Fruit fly (Drosophila melanogaster) whole organism, embryonic: ENCODE data around the gene CG42525.
A peak's percentile ranks its signal among the peaks of the same experiment; 100 is the strongest.

Experiments used
- BEAF-32 ChIP-seq: fragments of 200-800 bp; sonication (Bioruptor generic); optimal IDR thresholded peaks from 3 replicates; lab custom pipeline; 2017; ENCODE audit warnings: missing biosample characterization, missing genetic modification characterization, mild to moderate bottlenecking, moderate library complexity, missing genetic modification reagents
- CG14710 ChIP-seq: fragments of 200-800 bp; sonication (Bioruptor generic); optimal IDR thresholded peaks from 3 replicates; lab custom pipeline; 2019; ENCODE audit warnings: missing biosample characterization, mild to moderate bottlenecking, missing genetic modification characterization, moderate library complexity
- CG15696 ChIP-seq: fragments of 200-800 bp; sonication (Bioruptor generic); optimal IDR thresholded peaks from 2 replicates; lab custom pipeline; 2019; ENCODE audit warnings: missing biosample characterization, mild to moderate bottlenecking, missing genetic modification characterization, moderate library complexity
- CG17802 ChIP-seq: fragments of 200-800 bp; sonication (Bioruptor generic); optimal IDR thresholded peaks from 2 replicates; lab custom pipeline; 2018; ENCODE audit warnings: missing biosample characterization, mild to moderate bottlenecking, missing genetic modification characterization, moderate library complexity
- CG1792 ChIP-seq: fragments of 200-800 bp; sonication (Bioruptor generic); optimal IDR thresholded peaks from 2 replicates; lab custom pipeline; 2016; ENCODE audit warnings: missing biosample characterization, missing genetic modification characterization
- CG2202 ChIP-seq: fragments of 200-800 bp; sonication (Bioruptor generic); optimal IDR thresholded peaks from 2 replicates; lab custom pipeline; 2018; ENCODE audit warnings: missing biosample characterization, mild to moderate bottlenecking, missing genetic modification characterization
- CG31441 ChIP-seq: fragments of 200-800 bp; sonication (Bioruptor generic); IDR thresholded peaks from 2 replicates; pipeline ENCODE4 v1.3.6; 2022; ENCODE audit warnings: missing biosample characterization, missing genetic modification characterization
- CG3407 ChIP-seq: fragments of 200-800 bp; sonication (Bioruptor generic); optimal IDR thresholded peaks from 2 replicates; lab custom pipeline; 2018; ENCODE audit warnings: missing biosample characterization, mild to moderate bottlenecking, missing genetic modification characterization
- CG3838 ChIP-seq: fragments of 200-800 bp; sonication (Bioruptor generic); optimal IDR thresholded peaks from 3 replicates; lab custom pipeline; 2016; ENCODE audit warnings: missing biosample characterization, missing genetic modification characterization
- CG3995 ChIP-seq: fragments of 200-800 bp; sonication (Bioruptor generic); optimal IDR thresholded peaks from 3 replicates; lab custom pipeline; 2016; ENCODE audit warnings: missing biosample characterization, missing genetic modification characterization
- CG4617 ChIP-seq: fragments of 200-800 bp; sonication (Bioruptor generic); optimal IDR thresholded peaks from 3 replicates; lab custom pipeline; 2016; ENCODE audit warnings: missing biosample characterization, missing genetic modification characterization, borderline replicate concordance
- CG6254 ChIP-seq: fragments of 200-800 bp; sonication (Bioruptor generic); optimal IDR thresholded peaks from 3 replicates; lab custom pipeline; 2017; ENCODE audit warnings: mild to moderate bottlenecking, missing biosample characterization, missing genetic modification reagents, missing genetic modification characterization
- CG8290 ChIP-seq, 3 experiments: fragments of 200-800 bp; sonication (Bioruptor generic); optimal IDR thresholded peaks; 2 replicates each; lab custom pipeline; 2016 to 2019; ENCODE audit warnings: missing biosample characterization in 3 of 3, missing genetic modification characterization in 3 of 3, mild to moderate bottlenecking in 2 of 3, moderate library complexity in 1 of 3
- CG9797 ChIP-seq: fragments of 200-800 bp; sonication (Bioruptor generic); optimal IDR thresholded peaks from 3 replicates; lab custom pipeline; 2018; ENCODE audit warnings: missing biosample characterization, mild to moderate bottlenecking, missing genetic modification characterization
- CkIIα-i1 ChIP-seq: fragments of 200-800 bp; sonication (Bioruptor generic); IDR thresholded peaks from 2 replicates; pipeline ENCODE4 v1.3.6; 2022; ENCODE audit warnings: missing biosample characterization, missing genetic modification characterization
- CoRest ChIP-seq: fragments of 200-800 bp; sonication (Bioruptor generic); optimal IDR thresholded peaks from 3 replicates; lab custom pipeline; 2018; ENCODE audit warnings: missing biosample characterization, mild to moderate bottlenecking, missing genetic modification characterization, moderate library complexity
- CrebB ChIP-seq: fragments of 200-800 bp; sonication (Bioruptor generic); optimal IDR thresholded peaks from 3 replicates; lab custom pipeline; 2018; ENCODE audit warnings: missing biosample characterization, mild to moderate bottlenecking, missing genetic modification characterization
- HLH54F ChIP-seq: fragments of 200-800 bp; sonication (Bioruptor generic); optimal IDR thresholded peaks from 3 replicates; lab custom pipeline; 2016; ENCODE audit warnings: missing biosample characterization, missing genetic modification characterization
- Hr3 ChIP-seq: fragments of 200-800 bp; sonication (Bioruptor generic); optimal IDR thresholded peaks from 3 replicates; lab custom pipeline; 2016; ENCODE audit warnings: missing biosample characterization, missing genetic modification characterization
- MBD-R2 ChIP-seq: fragments of 200-800 bp; sonication (Bioruptor generic); IDR thresholded peaks from 2 replicates; pipeline ENCODE4 v1.3.6; 2022; ENCODE audit warnings: missing biosample characterization, missing genetic modification characterization
- MESR4 ChIP-seq: fragments of 200-800 bp; sonication (Bioruptor generic); optimal IDR thresholded peaks from 2 replicates; lab custom pipeline; 2018; ENCODE audit warnings: missing biosample characterization, mild to moderate bottlenecking, missing genetic modification characterization, moderate library complexity
- Max ChIP-seq: fragments of 200-800 bp; sonication (Bioruptor generic); optimal IDR thresholded peaks from 2 replicates; lab custom pipeline; 2016; ENCODE audit warnings: missing biosample characterization, mild to moderate bottlenecking, missing genetic modification characterization
- Myb ChIP-seq: fragments of 200-800 bp; sonication (Bioruptor generic); optimal IDR thresholded peaks from 2 replicates; lab custom pipeline; 2016; ENCODE audit warnings: missing biosample characterization, missing genetic modification characterization
- Oaz ChIP-seq: fragments of 200-800 bp; sonication (Bioruptor generic); IDR thresholded peaks from 2 replicates; pipeline ENCODE4 v1.3.6; 2022; ENCODE audit warnings: missing biosample characterization, missing genetic modification characterization
- PHDP ChIP-seq: fragments of 200-800 bp; sonication (Bioruptor generic); optimal IDR thresholded peaks from 3 replicates; lab custom pipeline; 2018; ENCODE audit warnings: missing biosample characterization, mild to moderate bottlenecking, missing genetic modification characterization, moderate library complexity
- YL-1 ChIP-seq: fragments of 200-800 bp; sonication (Bioruptor generic); optimal IDR thresholded peaks from 3 replicates; lab custom pipeline; 2017; ENCODE audit warnings: missing biosample characterization, mild to moderate bottlenecking, missing genetic modification characterization
- cato ChIP-seq: fragments of 200-800 bp; sonication (Bioruptor generic); optimal IDR thresholded peaks from 2 replicates; lab custom pipeline; 2016; ENCODE audit warnings: missing biosample characterization, missing genetic modification characterization, borderline replicate concordance
- ci ChIP-seq: fragments of 200-800 bp; sonication (Bioruptor generic); IDR thresholded peaks from 3 replicates; pipeline ENCODE4 v1.3.6; 2022; ENCODE audit warnings: missing biosample characterization, missing genetic modification characterization
- dmrt99B ChIP-seq: fragments of 200-800 bp; sonication (Bioruptor generic); optimal IDR thresholded peaks from 2 replicates; lab custom pipeline; 2018; ENCODE audit warnings: missing biosample characterization, mild to moderate bottlenecking, missing genetic modification characterization, moderate library complexity
- emc ChIP-seq: fragments of 200-800 bp; sonication (Bioruptor generic); optimal IDR thresholded peaks from 2 replicates; lab custom pipeline; 2016; ENCODE audit warnings: missing biosample characterization, missing genetic modification characterization
- fd102C ChIP-seq: fragments of 200-800 bp; sonication (Bioruptor generic); optimal IDR thresholded peaks from 2 replicates; lab custom pipeline; 2018; ENCODE audit warnings: missing biosample characterization, mild to moderate bottlenecking, missing genetic modification characterization, moderate library complexity
- fu2 ChIP-seq: fragments of 200-800 bp; sonication (Bioruptor generic); optimal IDR thresholded peaks from 2 replicates; lab custom pipeline; 2016; ENCODE audit warnings: missing biosample characterization, missing genetic modification characterization
- gfzf ChIP-seq: fragments of 200-800 bp; sonication (Bioruptor generic); optimal IDR thresholded peaks from 2 replicates; lab custom pipeline; 2016; ENCODE audit warnings: missing biosample characterization, mild to moderate bottlenecking, missing genetic modification characterization, moderate library complexity
- kay ChIP-seq: fragments of 200-800 bp; sonication (Bioruptor generic); optimal IDR thresholded peaks from 2 replicates; lab custom pipeline; 2016; ENCODE audit warnings: missing biosample characterization, missing genetic modification characterization
- pzg ChIP-seq: fragments of 200-800 bp; sonication (Bioruptor generic); optimal IDR thresholded peaks from 3 replicates; lab custom pipeline; 2018; ENCODE audit warnings: missing biosample characterization, mild to moderate bottlenecking, missing genetic modification characterization, moderate library complexity
- slbo ChIP-seq: fragments of 200-800 bp; sonication (Bioruptor generic); IDR thresholded peaks from 2 replicates; pipeline ENCODE4 v1.3.6; 2022; ENCODE audit warnings: missing biosample characterization, missing genetic modification characterization
- stwl ChIP-seq: fragments of 200-800 bp; sonication (Bioruptor generic); optimal IDR thresholded peaks from 3 replicates; lab custom pipeline; 2018; ENCODE audit warnings: missing biosample characterization, mild to moderate bottlenecking, missing genetic modification characterization, moderate library complexity
- trem ChIP-seq: fragments of 200-800 bp; optimal IDR thresholded peaks from 3 replicates; lab custom pipeline; 2019; ENCODE audit warnings: missing biosample characterization, mild to moderate bottlenecking, missing genetic modification characterization, moderate library complexity
- trh ChIP-seq: fragments of 200-800 bp; sonication (Bioruptor generic); optimal IDR thresholded peaks from 2 replicates; lab custom pipeline; 2016; ENCODE audit warnings: missing biosample characterization, missing genetic modification characterization
- zf30C ChIP-seq: fragments of 200-800 bp; sonication (Bioruptor generic); optimal IDR thresholded peaks from 3 replicates; lab custom pipeline; 2018; ENCODE audit warnings: missing biosample characterization, mild to moderate bottlenecking, missing genetic modification characterization

The CG42525 gene

DNA sequence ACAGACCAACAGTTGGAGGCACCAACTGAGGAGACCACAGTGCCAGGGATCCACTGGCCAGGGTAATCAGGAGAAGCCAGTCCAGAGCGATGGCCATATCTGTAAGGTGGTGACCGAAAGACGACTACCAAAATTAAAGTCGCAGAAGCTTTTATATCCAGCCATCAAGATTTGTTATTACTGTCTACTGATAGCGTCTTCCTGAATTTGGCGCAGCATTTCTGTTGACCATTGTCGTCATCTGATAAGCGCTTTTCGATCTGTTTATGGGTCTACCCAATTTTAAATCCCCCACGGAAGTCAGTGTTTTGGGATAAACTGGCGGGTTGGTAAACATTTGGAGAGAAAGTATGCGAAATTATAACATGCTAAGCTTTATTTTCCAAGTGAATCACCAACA is 17.1 kb downstream of the CG42525 start, which contains the start of gene CG14963:
Gene CG14963 (minus strand): TSS at position 101 of the 400 bp plus-strand sequence.
- no peak for TF ChIP-seq fd102C (GFP tag; lab: Kevin White, UChicago)
- TF ChIP-seq MBD-R2 (GFP tag; lab: Robert Waterston, UW) = no peak
- no peak for TF ChIP-seq CG3407
- no peak for TF ChIP-seq ci (GFP tag; lab: Robert Waterston, UW)

DNA sequence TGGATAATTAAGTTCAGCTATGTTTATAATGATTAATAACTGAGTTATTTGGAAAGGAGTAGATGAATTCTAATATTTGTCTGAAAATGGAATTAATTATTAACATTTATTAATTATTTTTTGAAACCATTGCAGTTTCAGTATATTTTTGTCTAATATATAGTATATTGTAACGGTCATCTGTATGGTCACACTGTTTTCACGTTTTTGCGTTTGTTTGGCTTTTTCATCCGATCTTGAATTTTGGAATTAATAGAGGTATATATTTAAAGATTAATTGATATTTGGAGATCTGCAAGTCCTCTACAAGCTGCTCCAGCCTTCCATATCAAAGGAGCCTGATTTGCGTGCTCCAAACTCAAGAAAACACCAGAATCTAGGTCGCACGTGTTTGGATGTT is 20.4 kb downstream of the CG42525 start, which contains the start of the genes CG32278 and CG32281:
Gene CG32278 (plus strand): TSS at position 180 of the 400 bp plus-strand sequence.
Gene CG32281 (plus strand): TSS at position 269 of the 400 bp plus-strand sequence.
- no peak for TF ChIP-seq CrebB (tag; lab: Kevin White, UChicago)
- peak; percentile 28 for TF ChIP-seq CG4617
- no peak for TF ChIP-seq CG6254
- no peak for TF ChIP-seq HLH54F (GFP tag; lab: Kevin White, UChicago)
- no peak for TF ChIP-seq kay
- TF ChIP-seq CG31441 = no peak
- peak; percentile 41 for TF ChIP-seq trem
- TF ChIP-seq gfzf (GFP tag; lab: Kevin White, UChicago) = peak; percentile 54
- TF ChIP-seq CG2202 (tag; lab: Kevin White, UChicago) = no peak
- no peak for TF ChIP-seq CG15696 (tag; lab: Kevin White, UChicago)
- TF ChIP-seq PHDP (tag; lab: Kevin White, UChicago) = no peak
- TF ChIP-seq CG3995 (GFP tag; lab: Kevin White, UChicago) = peak; percentile 67
- no peak for TF ChIP-seq trh (GFP tag; lab: Kevin White, UChicago)
- TF ChIP-seq CG1792 (GFP tag; lab: Kevin White, UChicago) = no peak
- peak; percentile 7 for TF ChIP-seq Myb
- TF ChIP-seq slbo = no peak
- TF ChIP-seq MESR4 (GFP tag; lab: Kevin White, UChicago) = peak; percentile 47
- peak; percentile 19; the same call in 1 of the 2 replicates for TF ChIP-seq MBD-R2 (GFP tag; lab: Robert Waterston, UW)
- TF ChIP-seq CG9797 (GFP tag; lab: Kevin White, UChicago) = peak; percentile 52
- peak; percentile 11 for TF ChIP-seq BEAF-32 (GFP tag; lab: Kevin White, UChicago)
- peak; percentile 9 for TF ChIP-seq pzg (GFP tag; lab: Kevin White, UChicago)
- peak; percentile 41 for TF ChIP-seq stwl (tag; lab: Kevin White, UChicago)
- peak; percentile 9 for TF ChIP-seq Max (GFP tag; lab: Kevin White, UChicago)
- TF ChIP-seq emc (GFP tag; lab: Kevin White, UChicago) = no peak
- TF ChIP-seq CG8290 (GFP tag; optimal IDR thresholded peaks at IDR 0.05; lab: Kevin White, UChicago) = no peak
- no peak for TF ChIP-seq CG8290 (tag; optimal IDR thresholded peaks at IDR 0.05; lab: Kevin White, UChicago)
- no peak for TF ChIP-seq fu2 (GFP tag; lab: Kevin White, UChicago)
- no peak for TF ChIP-seq zf30C
- TF ChIP-seq CoRest = no peak
- no peak for TF ChIP-seq CG3838 (GFP tag; lab: Kevin White, UChicago)
- no peak for TF ChIP-seq Hr3 (GFP tag; lab: Kevin White, UChicago)
- TF ChIP-seq cato (GFP tag; lab: Kevin White, UChicago) = no peak
- no peak for TF ChIP-seq CkIIα-i1
- peak; percentile 18 for TF ChIP-seq CG14710 (tag; lab: Kevin White, UChicago)
- no peak for TF ChIP-seq CG17802 (tag; lab: Kevin White, UChicago)
- TF ChIP-seq dmrt99B (tag; lab: Kevin White, UChicago) = no peak
- peak; percentile 40 for TF ChIP-seq YL-1 (GFP tag; lab: Kevin White, UChicago)
- no peak for TF ChIP-seq Oaz (GFP tag; lab: Robert Waterston, UW)
